Worm (Caenorhabditis elegans): Measurements from ENCODE around the gene ing-3.

DNA sequence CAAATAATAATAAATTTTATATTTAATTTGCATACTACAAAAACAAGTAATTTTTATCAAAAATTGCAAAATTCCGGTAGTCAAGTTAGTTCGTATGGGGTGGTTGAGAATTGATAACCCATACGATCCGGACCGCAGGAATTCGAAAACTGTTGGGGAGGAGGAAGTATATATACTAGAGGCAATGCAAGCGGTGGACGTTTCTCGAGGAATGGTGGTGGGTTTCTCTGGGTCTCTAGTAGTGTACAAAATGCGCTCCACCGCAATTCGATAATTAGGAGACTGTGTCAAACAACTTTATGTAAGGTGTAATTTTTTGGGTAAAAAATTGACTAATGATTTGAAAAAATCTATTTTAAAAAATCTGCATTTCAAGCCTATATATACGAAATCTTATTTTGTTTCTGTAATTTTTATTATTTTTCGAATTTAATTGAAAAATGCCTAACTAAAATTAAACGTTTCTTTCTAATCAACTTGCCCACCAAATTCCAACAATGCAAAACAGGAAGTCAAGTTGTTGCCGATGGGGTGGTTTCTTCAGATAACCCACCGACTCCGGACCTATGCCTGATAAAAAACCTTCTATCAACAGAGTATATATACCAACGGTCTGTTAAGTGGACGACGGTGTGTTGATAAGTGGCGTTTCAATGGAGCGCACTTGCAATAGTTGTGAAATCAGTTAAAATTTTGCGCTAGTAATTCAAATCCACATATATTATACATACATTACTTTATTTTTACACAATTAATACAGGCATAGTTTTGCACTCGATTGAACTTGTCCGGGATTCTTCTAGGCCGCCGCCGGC is 41.2 kb upstream of the ing-3 start:
- TF ChIP-seq C04F5.9 (tag; optimal IDR thresholded peaks at IDR 0.05), result peak; percentile 72
- TF ChIP-seq C16A3.4 (tag; optimal IDR thresholded peaks at IDR 0.05), result peak; percentile 95
- peak; percentile 90 for TF ChIP-seq fos-1 (tag; optimal IDR thresholded peaks at IDR 0.05)
- TF ChIP-seq zip-4 (GFP tag; optimal IDR thresholded peaks at IDR 0.05), result peak; percentile 88
- TF ChIP-seq sup-37 (GFP tag; optimal IDR thresholded peaks at IDR 0.05), result peak; percentile 65
- TF ChIP-seq efl-3 (GFP tag; optimal IDR thresholded peaks at IDR 0.05), result peak; percentile 41
- TF ChIP-seq elt-2 (tag; optimal IDR thresholded peaks at IDR 0.05), result peak; percentile 70

Data from whole organism, L1 larva.